Fruit fly (Drosophila melanogaster) whole organism, embryonic: ENCODE data around the gene topi.

Experiments used
- C15 ChIP-seq: fragments of 200-800 bp; sonication (Bioruptor generic); IDR thresholded peaks from 3 replicates; pipeline ENCODE4 v1.3.6; 2022; ENCODE audit warnings: missing biosample characterization, missing genetic modification characterization
- CG10543 ChIP-seq: fragments of 200-800 bp; sonication (Bioruptor generic); optimal IDR thresholded peaks from 3 replicates; lab custom pipeline; 2017; ENCODE audit warnings: missing biosample characterization, mild to moderate bottlenecking, missing genetic modification characterization, moderate library complexity
- CG12391 ChIP-seq: fragments of 200-800 bp; sonication (Bioruptor generic); optimal IDR thresholded peaks from 3 replicates; lab custom pipeline; 2018; ENCODE audit warnings: missing biosample characterization, mild to moderate bottlenecking, missing genetic modification characterization, moderate library complexity
- CG15696 ChIP-seq: fragments of 200-800 bp; sonication (Bioruptor generic); optimal IDR thresholded peaks from 2 replicates; lab custom pipeline; 2019; ENCODE audit warnings: missing biosample characterization, mild to moderate bottlenecking, missing genetic modification characterization, moderate library complexity
- CG1647 ChIP-seq: fragments of 200-800 bp; sonication (Bioruptor generic); optimal IDR thresholded peaks from 3 replicates; lab custom pipeline; 2016; ENCODE audit warnings: missing biosample characterization, missing genetic modification characterization
- CG18476 ChIP-seq: fragments of 200-800 bp; sonication (Bioruptor generic); optimal IDR thresholded peaks from 2 replicates; lab custom pipeline; 2016; ENCODE audit warnings: missing biosample characterization, mild to moderate bottlenecking, missing genetic modification characterization
- CG2116 ChIP-seq: fragments of 200-800 bp; sonication (Bioruptor generic); optimal IDR thresholded peaks from 3 replicates; lab custom pipeline; 2018; ENCODE audit warnings: missing biosample characterization, mild to moderate bottlenecking, missing genetic modification characterization
- CG2129 ChIP-seq: fragments of 200-800 bp; sonication (Bioruptor generic); IDR thresholded peaks from 2 replicates; pipeline ENCODE4 v1.3.6; 2022; ENCODE audit warnings: missing biosample characterization, missing genetic modification characterization; ENCODE audit not compliant: partially characterized antibody
- CG3065 ChIP-seq: fragments of 200-800 bp; sonication (Bioruptor generic); optimal IDR thresholded peaks from 2 replicates; lab custom pipeline; 2016; ENCODE audit warnings: missing biosample characterization, missing genetic modification characterization
- CG32767 ChIP-seq: fragments of 200-800 bp; sonication (Bioruptor generic); IDR thresholded peaks from 2 replicates; pipeline ENCODE4 v1.3.6; 2022; ENCODE audit warnings: missing biosample characterization, missing genetic modification characterization
- CG32772 ChIP-seq: fragments of 200-800 bp; sonication (Bioruptor generic); IDR thresholded peaks from 2 replicates; pipeline ENCODE4 v1.3.6; 2022; ENCODE audit warnings: missing biosample characterization, missing genetic modification characterization
- CG4404 ChIP-seq: fragments of 200-800 bp; sonication (Bioruptor generic); IDR thresholded peaks from 2 replicates; pipeline ENCODE4 v1.3.6; 2022; ENCODE audit warnings: missing biosample characterization, missing genetic modification characterization
- CG4617 ChIP-seq: fragments of 200-800 bp; sonication (Bioruptor generic); optimal IDR thresholded peaks from 3 replicates; lab custom pipeline; 2016; ENCODE audit warnings: missing biosample characterization, missing genetic modification characterization, borderline replicate concordance
- CG5245 ChIP-seq: fragments of 200-800 bp; sonication (Bioruptor generic); optimal IDR thresholded peaks from 3 replicates; lab custom pipeline; 2016; ENCODE audit warnings: missing biosample characterization, missing genetic modification characterization
- CG7357 ChIP-seq: fragments of 200-800 bp; sonication (Bioruptor generic); IDR thresholded peaks from 3 replicates; pipeline ENCODE4 v1.3.6; 2022; ENCODE audit warnings: missing biosample characterization, missing genetic modification characterization
- CG8478 ChIP-seq: fragments of >200 bp; optimal IDR thresholded peaks from 2 replicates; lab custom pipeline; 2018
- CG9215 ChIP-seq: fragments of 200-800 bp; sonication (Bioruptor generic); IDR thresholded peaks from 2 replicates; pipeline ENCODE4 v1.3.6; 2022; ENCODE audit warnings: missing biosample characterization, missing genetic modification characterization
- CG9817 ChIP-seq: fragments of 200-800 bp; sonication (Bioruptor generic); optimal IDR thresholded peaks from 2 replicates; lab custom pipeline; 2018; ENCODE audit warnings: missing biosample characterization, mild to moderate bottlenecking, missing genetic modification characterization, moderate library complexity
- Dip3 ChIP-seq: fragments of 200-800 bp; sonication (Bioruptor generic); optimal IDR thresholded peaks from 3 replicates; lab custom pipeline; 2016; ENCODE audit warnings: missing biosample characterization, missing genetic modification characterization
- Dll ChIP-seq: fragments of 200-800 bp; sonication (Bioruptor generic); IDR thresholded peaks from 4 replicates; pipeline ENCODE4 v1.3.6; 2022; ENCODE audit warnings: missing biosample characterization, missing genetic modification characterization; ENCODE audit not compliant: partially characterized antibody
- Doc3 ChIP-seq: fragments of 200-800 bp; sonication (Bioruptor generic); IDR thresholded peaks from 3 replicates; pipeline ENCODE4 v1.3.6; 2022; ENCODE audit warnings: missing biosample characterization, missing genetic modification characterization; ENCODE audit not compliant: partially characterized antibody
- Nf-YA ChIP-seq: fragments of 200-800 bp; sonication (Bioruptor generic); IDR thresholded peaks from 2 replicates; pipeline ENCODE4 v1.3.6; 2022; ENCODE audit warnings: missing biosample characterization, missing genetic modification characterization
- Opbp ChIP-seq: fragments of 200-800 bp; sonication (Bioruptor generic); IDR thresholded peaks from 3 replicates; pipeline ENCODE4 v1.3.6; 2022; ENCODE audit warnings: missing biosample characterization, missing genetic modification characterization; ENCODE audit not compliant: partially characterized antibody
- Rfx ChIP-seq: fragments of 200-800 bp; sonication (Bioruptor generic); IDR thresholded peaks from 2 replicates; pipeline ENCODE4 v1.3.6; 2022; ENCODE audit warnings: missing biosample characterization, missing genetic modification characterization
- ab ChIP-seq: fragments of 200-800 bp; sonication (Bioruptor generic); optimal IDR thresholded peaks from 2 replicates; lab custom pipeline; 2016; ENCODE audit warnings: missing biosample characterization, missing genetic modification characterization
- ac ChIP-seq: fragments of 200-800 bp; sonication (Bioruptor generic); optimal IDR thresholded peaks from 3 replicates; lab custom pipeline; 2017; ENCODE audit warnings: missing biosample characterization, mild to moderate bottlenecking, missing genetic modification characterization
- chinmo ChIP-seq: fragments of 200-800 bp; sonication (Bioruptor generic); IDR thresholded peaks from 4 replicates; pipeline ENCODE4 v1.3.6; 2022; ENCODE audit warnings: missing biosample characterization, missing genetic modification characterization; ENCODE audit not compliant: partially characterized antibody
- ci ChIP-seq: fragments of 200-800 bp; sonication (Bioruptor generic); IDR thresholded peaks from 3 replicates; pipeline ENCODE4 v1.3.6; 2022; ENCODE audit warnings: missing biosample characterization, missing genetic modification characterization
- fd96Cb ChIP-seq: fragments of 200-800 bp; sonication (Bioruptor generic); optimal IDR thresholded peaks from 2 replicates; lab custom pipeline; 2018; ENCODE audit warnings: missing biosample characterization, mild to moderate bottlenecking, missing genetic modification characterization, moderate library complexity
- gcm2 ChIP-seq: fragments of 200-800 bp; sonication (Bioruptor generic); optimal IDR thresholded peaks from 2 replicates; lab custom pipeline; 2016; ENCODE audit warnings: missing biosample characterization, missing genetic modification characterization
- grau ChIP-seq: fragments of 200-800 bp; optimal IDR thresholded peaks from 3 replicates; lab custom pipeline; 2019; ENCODE audit warnings: missing biosample characterization, mild to moderate bottlenecking, missing genetic modification characterization, moderate library complexity
- gt ChIP-seq: fragments of 200-800 bp; sonication (Bioruptor generic); IDR thresholded peaks from 2 replicates; pipeline ENCODE4 v1.3.6; 2022; ENCODE audit warnings: missing biosample characterization, missing genetic modification characterization
- ind ChIP-seq: fragments of 200-800 bp; sonication (Bioruptor generic); optimal IDR thresholded peaks from 3 replicates; lab custom pipeline; 2016; ENCODE audit warnings: missing biosample characterization, missing genetic modification characterization
- knrl ChIP-seq: fragments of 200-800 bp; sonication (Bioruptor generic); IDR thresholded peaks from 3 replicates; pipeline ENCODE4 v1.3.6; 2022; ENCODE audit warnings: missing biosample characterization, missing genetic modification characterization; ENCODE audit not compliant: partially characterized antibody
- mld ChIP-seq: fragments of 200-800 bp; sonication (Bioruptor generic); IDR thresholded peaks from 3 replicates; pipeline ENCODE4 v1.3.6; 2022; ENCODE audit warnings: missing biosample characterization, missing genetic modification characterization; ENCODE audit not compliant: partially characterized antibody
- nmo ChIP-seq: fragments of 200-800 bp; sonication (Bioruptor generic); optimal IDR thresholded peaks from 2 replicates; lab custom pipeline; 2018; ENCODE audit warnings: missing biosample characterization, mild to moderate bottlenecking, missing genetic modification characterization, moderate library complexity
- phol ChIP-seq: fragments of 200-800 bp; sonication (Bioruptor generic); optimal IDR thresholded peaks from 3 replicates; lab custom pipeline; 2018; ENCODE audit warnings: missing biosample characterization, mild to moderate bottlenecking, missing genetic modification characterization, moderate library complexity
- pnt ChIP-seq: fragments of 200-800 bp; sonication (Bioruptor generic); optimal IDR thresholded peaks from 3 replicates; lab custom pipeline; 2016; ENCODE audit warnings: missing biosample characterization, missing genetic modification characterization
- psq ChIP-seq: fragments of 200-800 bp; sonication (Bioruptor generic); optimal IDR thresholded peaks from 2 replicates; lab custom pipeline; 2017; ENCODE audit warnings: missing biosample characterization, missing genetic modification characterization
- slou ChIP-seq: fragments of 200-800 bp; sonication (Bioruptor generic); optimal IDR thresholded peaks from 3 replicates; lab custom pipeline; 2016; ENCODE audit warnings: missing biosample characterization, missing genetic modification characterization
- sqz ChIP-seq: fragments of 200-800 bp; sonication (Bioruptor generic); optimal IDR thresholded peaks from 3 replicates; lab custom pipeline; 2018; ENCODE audit warnings: missing biosample characterization, mild to moderate bottlenecking, missing genetic modification characterization
- stc ChIP-seq: fragments of 200-800 bp; sonication (Bioruptor generic); IDR thresholded peaks from 2 replicates; pipeline ENCODE4 v1.3.6; 2022; ENCODE audit warnings: missing biosample characterization, missing genetic modification characterization
- stwl ChIP-seq: fragments of 200-800 bp; sonication (Bioruptor generic); optimal IDR thresholded peaks from 3 replicates; lab custom pipeline; 2018; ENCODE audit warnings: missing biosample characterization, mild to moderate bottlenecking, missing genetic modification characterization, moderate library complexity
- tll ChIP-seq, 2 experiments: fragments of 200-800 bp in 1 of 2; fragments of >200 bp in 1 of 2; sonication (Bioruptor generic) in 1 of 2; optimal IDR thresholded peaks; 2 replicates each; lab custom pipeline; 2017 to 2019; ENCODE audit warnings: missing biosample characterization in 2 of 2, missing genetic modification characterization in 2 of 2, mild to moderate bottlenecking in 1 of 2, moderate library complexity in 1 of 2
- trh ChIP-seq: fragments of 200-800 bp; sonication (Bioruptor generic); optimal IDR thresholded peaks from 2 replicates; lab custom pipeline; 2016; ENCODE audit warnings: missing biosample characterization, missing genetic modification characterization
- unpg ChIP-seq: fragments of 200-800 bp; sonication (Bioruptor generic); optimal IDR thresholded peaks from 3 replicates; lab custom pipeline; 2018; ENCODE audit warnings: missing biosample characterization, mild to moderate bottlenecking, missing genetic modification characterization, moderate library complexity
- wdn ChIP-seq: fragments of 200-800 bp; sonication (Bioruptor generic); IDR thresholded peaks from 2 replicates; pipeline ENCODE4 v1.3.6; 2022; ENCODE audit warnings: missing biosample characterization, missing genetic modification characterization
- zfh1 ChIP-seq: fragments of 200-800 bp; sonication (Bioruptor generic); IDR thresholded peaks from 3 replicates; pipeline ENCODE4 v1.3.6; 2022; ENCODE audit warnings: missing biosample characterization, missing genetic modification characterization

The topi gene

dm6 chr3R:9800644-9801330, 25.9 kb downstream of the topi start, which contains the start of the genes CG9467 and CG8526 (continued):
- TF ChIP-seq unpg (GFP tag; lab: Kevin White, UChicago) (peak; percentile 55), CG15696 (peak; percentile 77), CG3065 (peak; percentile 37), C15 (0 out of 3 replicates have a peak, but pooled peaks have one; percentile 17), CG7357 (peak; percentile 50; the same call in 1 of the 3 replicates), CG32767 (GFP tag; lab: Robert Waterston, UW) (peak; percentile 30; the same call in 1 of the 2 replicates), Dll (GFP tag; lab: Robert Waterston, UW) (peak; percentile 88), CG4404 (GFP tag; lab: Robert Waterston, UW) (peak; percentile 68), phol (tag; lab: Kevin White, UChicago) (peak; percentile 83), CG18476 (GFP tag; lab: Kevin White, UChicago) (peak; percentile 25), knrl (GFP tag; lab: Robert Waterston, UW) (peak; percentile 89), gt (GFP tag; lab: Robert Waterston, UW) (no peak), CG10543 (GFP tag; lab: Kevin White, UChicago) (peak; percentile 77), pnt (GFP tag; lab: Kevin White, UChicago) (no peak), sqz (no peak), CG5245 (GFP tag; lab: Kevin White, UChicago) (peak; percentile 34), slou (GFP tag; lab: Kevin White, UChicago) (peak; percentile 59), chinmo (peak; percentile 79; the same call in 2 of the 4 replicates), CG8478 (lab: Kevin White, UChicago) (no peak), stc (no peak; the same call in 1 of the 2 replicates), CG4617 (GFP tag; lab: Kevin White, UChicago) (peak; percentile 80), stwl (tag; lab: Kevin White, UChicago) (peak; percentile 66), tll (GFP tag; optimal IDR thresholded peaks at IDR 0.05; lab: Kevin White, UChicago) (peak in 1 of 2 experiments; percentile 44), trh (GFP tag; lab: Kevin White, UChicago) (peak; percentile 29), CG2116 (GFP tag; lab: Kevin White, UChicago) (peak; percentile 77), fd96Cb (tag; lab: Kevin White, UChicago) (peak; percentile 36), CG2129 (GFP tag; lab: Robert Waterston, UW) (peak; percentile 66), Opbp (peak; percentile 35; the same call in 1 of the 3 replicates), wdn (GFP tag; lab: Robert Waterston, UW) (peak; percentile 11; the same call in 1 of the 2 replicates), Dip3 (GFP tag; lab: Kevin White, UChicago) (peak; percentile 15), CG32772 (GFP tag; lab: Robert Waterston, UW) (peak; percentile 51; the same call in 1 of the 2 replicates), Rfx (peak; percentile 68; the same call in 1 of the 2 replicates), nmo (GFP tag; lab: Kevin White, UChicago) (peak; percentile 91), ind (GFP tag; lab: Kevin White, UChicago) (peak; percentile 79), psq (GFP tag; lab: Kevin White, UChicago) (no peak), CG1647 (GFP tag; lab: Kevin White, UChicago) (peak; percentile 23), gcm2 (GFP tag; lab: Kevin White, UChicago) (no peak), grau (tag; lab: Kevin White, UChicago) (peak; percentile 77), ab (no peak), zfh1 (GFP tag; lab: Robert Waterston, UW) (peak; percentile 55; the same call in 2 of the 3 replicates), ac (GFP tag; lab: Kevin White, UChicago) (no peak), CG12391 (tag; lab: Kevin White, UChicago) (peak; percentile 82), CG9215 (GFP tag; lab: Robert Waterston, UW) (peak; percentile 78), mld (GFP tag; lab: Robert Waterston, UW) (peak; percentile 23; the same call in 1 of the 3 replicates), CG9817 (tag; lab: Kevin White, UChicago) (peak; percentile 83), ci (peak; percentile 35; the same call in 1 of the 3 replicates), Doc3 (GFP tag; lab: Robert Waterston, UW) (peak; percentile 74), Nf-YA (GFP tag; lab: Robert Waterston, UW) (no peak)
